Worm (Caenorhabditis elegans) whole organism, L3 larva: ENCODE data around the gene F31F7.1.

Source experiments
- ceh-82 ChIP-seq: fragments of 150-350 bp; optimal IDR thresholded peaks from 2 replicates; lab custom pipeline; 2014; ENCODE audit warnings: missing biosample characterization, missing genetic modification characterization
- jun-1 ChIP-seq: fragments of 150-350 bp; optimal IDR thresholded peaks from 2 replicates; lab custom pipeline; 2014; ENCODE audit warnings: missing biosample characterization, missing genetic modification reagents, missing genetic modification characterization
- lin-39 ChIP-seq: fragments of 150-350 bp; optimal IDR thresholded peaks from 2 replicates; lab custom pipeline; 2018; ENCODE audit warnings: missing biosample characterization, missing genetic modification reagents, missing genetic modification characterization
- nhr-237 ChIP-seq: fragments of 150-350 bp; optimal IDR thresholded peaks from 2 replicates; lab custom pipeline; 2014; ENCODE audit warnings: missing biosample characterization, missing genetic modification characterization

- TF ChIP-seq nhr-237: no peak
- no peak for TF ChIP-seq lin-39
- no peak for TF ChIP-seq ceh-82
- no peak for TF ChIP-seq jun-1 (tag; lab: Kevin White, UChicago)
Measured at ce11 chrV:6281175-6281574, 4.9 kb downstream of the F31F7.1 start, which contains the start of the genes K12B6.4 and spe-49.
